Worm (Caenorhabditis elegans): ENCODE results near the gene F11E6.9.

The F11E6.9 gene

ce11 chrIV:17436552-17436951, 38.6 kb downstream of the F11E6.9 start, which contains the start of gene gcy-27:
Gene gcy-27 (minus strand): TSS chrIV:17436652.
- TF ChIP-seq sem-2 (GFP tag; optimal IDR thresholded peaks at IDR 0.05) (no peak), tbx-8 (GFP tag; optimal IDR thresholded peaks at IDR 0.05) (no peak), ztf-11 (tag; optimal IDR thresholded peaks at IDR 0.05) (no peak), hlh-1 (tag; optimal IDR thresholded peaks at IDR 0.05) (no peak), ces-1 (GFP tag; optimal IDR thresholded peaks at IDR 0.05) (no peak), ham-2 (GFP tag; optimal IDR thresholded peaks at IDR 0.05) (no peak), ceh-83 (GFP tag; optimal IDR thresholded peaks at IDR 0.05) (no peak), lin-32 (GFP tag; optimal IDR thresholded peaks at IDR 0.05) (no peak), unc-120 (tag; optimal IDR thresholded peaks at IDR 0.05; ENCODE audit: poor library complexity, severe bottlenecking) (no peak), ceh-43 (GFP tag; optimal IDR thresholded peaks at IDR 0.05) (no peak), cnd-1 (tag; optimal IDR thresholded peaks at IDR 0.05) (no peak), mls-2 (tag; optimal IDR thresholded peaks at IDR 0.05) (no peak)

DNA sequence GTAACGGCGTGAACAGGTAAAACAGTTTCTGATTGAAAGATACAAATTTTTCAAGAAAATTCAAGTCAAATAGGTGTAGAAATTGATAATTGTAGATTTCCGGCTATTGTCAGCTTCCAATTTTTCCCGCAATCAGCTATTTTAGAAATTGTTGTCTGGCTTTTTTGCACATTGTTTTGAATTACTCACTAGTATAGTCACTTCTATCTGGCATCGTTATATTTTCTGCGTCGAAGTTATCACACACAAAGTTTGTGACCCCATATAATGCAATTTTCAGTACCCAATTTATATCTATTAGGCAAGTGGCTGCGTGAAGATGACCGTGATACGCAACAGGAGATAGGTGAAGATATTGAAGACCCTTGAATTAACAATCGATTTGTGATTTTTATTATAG, 39.9 kb downstream of the F11E6.9 start:
- TF ChIP-seq drap-1 (GFP tag; optimal IDR thresholded peaks at IDR 0.05), result no peak
- TF ChIP-seq nhr-2 (tag; optimal IDR thresholded peaks at IDR 0.05), result no peak
- TF ChIP-seq ceh-83 (GFP tag; optimal IDR thresholded peaks at IDR 0.05), result no peak

ce11 chrIV:17432223-17432826, 42.8 kb downstream of the F11E6.9 start:
- no peak for TF ChIP-seq nhr-28 (tag; optimal IDR thresholded peaks at IDR 0.05)
- TF ChIP-seq unc-62 (GFP tag; optimal IDR thresholded peaks at IDR 0.05), result no peak
- no peak for TF ChIP-seq unc-120 (tag; optimal IDR thresholded peaks at IDR 0.05; ENCODE audit: poor library complexity, severe bottlenecking)
- no peak for TF ChIP-seq unc-39 (tag; optimal IDR thresholded peaks at IDR 0.05)
- no peak for TF ChIP-seq zip-8 (tag; optimal IDR thresholded peaks at IDR 0.05)
- TF ChIP-seq sptf-1 (tag; optimal IDR thresholded peaks at IDR 0.05), result no peak
- TF ChIP-seq nhr-76 (tag; optimal IDR thresholded peaks at IDR 0.05), result no peak
- TF ChIP-seq mab-5 (tag; optimal IDR thresholded peaks at IDR 0.05), result no peak
- TF ChIP-seq ham-2 (GFP tag; optimal IDR thresholded peaks at IDR 0.05), result no peak
- TF ChIP-seq tbx-8 (GFP tag; optimal IDR thresholded peaks at IDR 0.05), result no peak
- no peak for TF ChIP-seq flh-1 (GFP tag; optimal IDR thresholded peaks at IDR 0.05)
- TF ChIP-seq lsy-2 (tag; optimal IDR thresholded peaks at IDR 0.05), result no peak
- no peak for TF ChIP-seq blmp-1 (tag; optimal IDR thresholded peaks at IDR 0.05)
- TF ChIP-seq mls-2 (tag; optimal IDR thresholded peaks at IDR 0.05), result no peak
- no peak for TF ChIP-seq nhr-12 (tag; optimal IDR thresholded peaks at IDR 0.05)
- no peak for TF ChIP-seq elt-3 (tag; optimal IDR thresholded peaks at IDR 0.05)
- TF ChIP-seq drap-1 (GFP tag; optimal IDR thresholded peaks at IDR 0.05), result no peak

- TF ChIP-seq unc-120 (tag; optimal IDR thresholded peaks at IDR 0.05; ENCODE audit: poor library complexity, severe bottlenecking) (no peak), ceh-83 (GFP tag; optimal IDR thresholded peaks at IDR 0.05) (no peak), cnd-1 (tag; optimal IDR thresholded peaks at IDR 0.05) (no peak), mls-2 (tag; optimal IDR thresholded peaks at IDR 0.05) (no peak), flh-1 (GFP tag; optimal IDR thresholded peaks at IDR 0.05) (no peak), hlh-1 (tag; optimal IDR thresholded peaks at IDR 0.05) (no peak), snpc-4 (tag; optimal IDR thresholded peaks at IDR 0.05) (no peak), M03D4.4 (tag; optimal IDR thresholded peaks at IDR 0.05) (no peak), lsy-2 (tag; optimal IDR thresholded peaks at IDR 0.05) (no peak), sem-2 (GFP tag; optimal IDR thresholded peaks at IDR 0.05) (no peak), ztf-11 (tag; optimal IDR thresholded peaks at IDR 0.05) (no peak), sptf-1 (tag; optimal IDR thresholded peaks at IDR 0.05) (no peak)
These were observed 43.9 kb downstream of the F11E6.9 start, which contains the start of gene lact-6 for ce11 chrIV:17431287-17431686. Gene lact-6 (minus strand): TSS chrIV:17431387.

DNA sequence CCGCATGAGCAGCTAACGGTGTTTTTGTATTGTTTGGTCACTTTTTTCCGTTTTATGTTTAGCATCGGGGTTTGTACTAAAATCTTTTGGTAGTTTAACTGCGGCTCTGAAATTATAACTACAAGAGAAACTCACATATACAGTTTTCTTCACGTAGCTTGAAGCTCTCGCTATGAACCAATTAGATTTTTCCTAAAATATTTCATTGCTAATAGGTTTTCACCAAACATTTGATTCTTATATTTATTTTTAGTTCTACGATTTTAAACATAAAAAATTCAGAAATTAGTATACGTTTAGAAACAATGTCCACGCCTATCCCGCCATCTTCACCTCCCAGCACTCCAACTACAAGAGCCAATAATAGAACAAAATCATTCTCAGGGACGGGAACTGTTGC, 47.7 kb downstream of the F11E6.9 start, which contains the start of gene C06A12.3:
Gene C06A12.3, plus strand, starts transcription at position 301 of the 400 bp plus-strand sequence.
- TF ChIP-seq sem-2 (GFP tag; optimal IDR thresholded peaks at IDR 0.05) (no peak), nhr-28 (tag; optimal IDR thresholded peaks at IDR 0.05) (no peak), ceh-83 (GFP tag; optimal IDR thresholded peaks at IDR 0.05) (no peak), mab-5 (tag; optimal IDR thresholded peaks at IDR 0.05) (no peak), M03D4.4 (tag; optimal IDR thresholded peaks at IDR 0.05) (no peak), hlh-1 (tag; optimal IDR thresholded peaks at IDR 0.05) (no peak), cnd-1 (tag; optimal IDR thresholded peaks at IDR 0.05) (no peak), mls-2 (tag; optimal IDR thresholded peaks at IDR 0.05) (no peak), unc-62 (GFP tag; optimal IDR thresholded peaks at IDR 0.05) (no peak), nhr-76 (tag; optimal IDR thresholded peaks at IDR 0.05) (no peak), drap-1 (GFP tag; optimal IDR thresholded peaks at IDR 0.05) (no peak), zip-8 (tag; optimal IDR thresholded peaks at IDR 0.05) (no peak), sptf-1 (tag; optimal IDR thresholded peaks at IDR 0.05) (no peak), pha-4 (tag; optimal IDR thresholded peaks at IDR 0.05) (no peak), mep-1 (tag; optimal IDR thresholded peaks at IDR 0.05) (no peak)
